Fruit fly (Drosophila melanogaster): ENCODE results near the gene Cf2.

Cf2 gene

dm6 chr2L:4905365-4906280 lies 22.7 kb upstream of the Cf2 start (continued):
- TF ChIP-seq CG11723 (GFP tag; optimal IDR thresholded peaks at IDR 0.05) (no peak), CG32532 (GFP tag; IDR thresholded peaks at IDR 0.05) (no peak), trem (tag; optimal IDR thresholded peaks at IDR 0.05) (no peak), dpn (GFP tag; optimal IDR thresholded peaks at IDR 0.05) (no peak), nau (GFP tag; optimal IDR thresholded peaks at IDR 0.05) (no peak), Dek (tag; optimal IDR thresholded peaks at IDR 0.05) (no peak), E2f1 (GFP tag; IDR thresholded peaks at IDR 0.05) (no peak), dimm (GFP tag; IDR thresholded peaks at IDR 0.05) (no peak), CG1603 (tag; optimal IDR thresholded peaks at IDR 0.05) (no peak), shn (GFP tag; optimal IDR thresholded peaks at IDR 0.05) (no peak), CG10543 (GFP tag; optimal IDR thresholded peaks at IDR 0.05) (no peak), CG14014 (GFP tag; IDR thresholded peaks at IDR 0.05) (no peak), sqz (GFP tag; optimal IDR thresholded peaks at IDR 0.05) (peak; percentile 80), Max (GFP tag; optimal IDR thresholded peaks at IDR 0.05) (no peak), Mes4 (GFP tag; optimal IDR thresholded peaks at IDR 0.05) (no peak), ftz-f1 (GFP tag; optimal IDR thresholded peaks at IDR 0.05) (peak; percentile 62), Meics (GFP tag; optimal IDR thresholded peaks at IDR 0.05) (no peak), CG6175 (GFP tag; IDR thresholded peaks at IDR 0.05) (0 out of 3 replicates have a peak, but pooled peaks have one; percentile 24), Ravus (GFP tag; IDR thresholded peaks at IDR 0.05) (no peak), Drgx (GFP tag; IDR thresholded peaks at IDR 0.05) (no peak), CG3838 (GFP tag; optimal IDR thresholded peaks at IDR 0.05) (no peak), CG14441 (GFP tag; IDR thresholded peaks at IDR 0.05) (peak; percentile 7; the same call in 1 of the 2 replicates), disco-r (GFP tag; optimal IDR thresholded peaks at IDR 0.05) (no peak), kah (GFP tag; optimal IDR thresholded peaks at IDR 0.05) (no peak), Rfx (GFP tag; IDR thresholded peaks at IDR 0.05) (no peak), gt (GFP tag; IDR thresholded peaks at IDR 0.05) (no peak), dmrt99B (tag; optimal IDR thresholded peaks at IDR 0.05) (no peak), Atf6 (GFP tag; IDR thresholded peaks at IDR 0.05) (peak; percentile 41; the same call in 1 of the 2 replicates), sim (GFP tag; IDR thresholded peaks at IDR 0.05) (no peak), CG10147 (GFP tag; optimal IDR thresholded peaks at IDR 0.05) (no peak), CG8089 (GFP tag; optimal IDR thresholded peaks at IDR 0.05) (no peak)

dm6 chr2L:4903838-4904237 lies 20.9 kb upstream of the Cf2 start:
- TF ChIP-seq Bteb2 (GFP tag; optimal IDR thresholded peaks at IDR 0.05) (no peak), eyg (GFP tag; optimal IDR thresholded peaks at IDR 0.05) (no peak), Jarid2 (GFP tag; optimal IDR thresholded peaks at IDR 0.05) (no peak), maf-S (GFP tag; optimal IDR thresholded peaks at IDR 0.05) (no peak), CG5180 (GFP tag; optimal IDR thresholded peaks at IDR 0.05) (no peak), Bgb (GFP tag; IDR thresholded peaks at IDR 0.05; ENCODE audit: partially characterized antibody) (peak; percentile 64), Fer1 (GFP tag; optimal IDR thresholded peaks at IDR 0.05) (no peak), chm (GFP tag; IDR thresholded peaks at IDR 0.05) (no peak), amos (GFP tag; IDR thresholded peaks at IDR 0.05; ENCODE audit: partially characterized antibody) (peak; percentile 68), CG5953 (GFP tag; IDR thresholded peaks at IDR 0.05) (no peak), bsh (GFP tag; optimal IDR thresholded peaks at IDR 0.05) (no peak), CG34422 (GFP tag; IDR thresholded peaks at IDR 0.05) (no peak), CTCF (GFP tag; optimal IDR thresholded peaks at IDR 0.05) (peak; percentile 27), br (optimal IDR thresholded peaks at IDR 0.05) (no peak), Hr3 (GFP tag; optimal IDR thresholded peaks at IDR 0.05) (no peak), B-H2 (GFP tag; optimal IDR thresholded peaks at IDR 0.05) (no peak), CG16813 (GFP tag; IDR thresholded peaks at IDR 0.05; ENCODE audit: partially characterized antibody) (peak; percentile 52; the same call in 1 of the 3 replicates), Eip74EF (GFP tag; optimal IDR thresholded peaks at IDR 0.05) (no peak), Hsf (GFP tag; optimal IDR thresholded peaks at IDR 0.05) (no peak)
